Worm (Caenorhabditis elegans) whole organism, midembryonic: ENCODE results near the gene clec-47.
"Not testable (repeated sequence)": the region's sequence is repeated elsewhere in the genome, so short reads cannot be mapped to it uniquely, and the experiment has no call there.

Source experiments
- ztf-23 ChIP-seq: fragments of 200-800 bp; sonication (Bioruptor generic); IDR thresholded peaks from 2 replicates; pipeline ENCODE4 v1.3.6; 2022; ENCODE audit warnings: missing genetic modification reagents, missing genetic modification characterization, missing compliant biosample characterization
- ztf-29 ChIP-seq: fragments of 200-800 bp; sonication (Bioruptor generic); IDR thresholded peaks from 2 replicates; pipeline ENCODE4 v1.3.6; 2022; ENCODE audit warnings: missing genetic modification reagents, missing genetic modification characterization, missing compliant biosample characterization

DNA sequence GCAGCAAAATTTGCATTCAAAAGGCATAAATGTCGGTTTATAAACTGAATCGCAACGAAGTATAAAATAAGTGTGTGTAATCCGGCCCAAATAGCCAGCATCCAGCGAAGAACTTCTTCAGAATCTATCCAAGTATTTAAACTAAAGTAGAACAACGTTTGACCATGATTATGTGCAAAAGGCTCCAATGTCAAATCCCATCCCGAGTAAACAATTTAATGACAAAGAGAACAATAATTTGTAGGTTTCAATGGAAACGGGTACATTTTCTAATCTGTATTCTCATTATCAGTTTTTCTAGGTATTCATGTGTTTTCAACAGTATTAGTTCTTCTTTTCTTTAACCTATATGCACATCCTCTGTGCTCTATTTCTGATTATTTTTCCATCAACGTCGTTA lies 32.1 kb downstream of the clec-47 start, which contains the start of gene C41G6.12:
- TF ChIP-seq ztf-29 (GFP tag; lab: Robert Waterston, UW); ztf-23: not testable (repeated sequence)
